Worm (Caenorhabditis elegans) whole organism, midembryonic: Measurements from ENCODE around the gene str-71.

Source experiments
- T22C8.4 ChIP-seq: fragments of 200-800 bp; sonication (Bioruptor generic); IDR thresholded peaks from 2 replicates; pipeline ENCODE4 v1.3.6; 2022; ENCODE audit warnings: missing genetic modification characterization, missing compliant biosample characterization
- cog-1 ChIP-seq: sonication (generic microtip); optimal IDR thresholded peaks from 2 replicates; lab custom pipeline; 2016; ENCODE audit warnings: missing genetic modification characterization, missing compliant biosample characterization
- flt-1 ChIP-seq: fragments of 200-800 bp; sonication (Bioruptor generic); IDR thresholded peaks from 2 replicates; pipeline ENCODE4 v1.3.6; 2022; ENCODE audit warnings: missing genetic modification characterization, missing compliant biosample characterization
- klf-2 ChIP-seq: fragments of 200-800 bp; sonication (Bioruptor generic); conservative IDR thresholded peaks from 2 replicates; pipeline ENCODE4 v1.3.6; 2022; ENCODE audit warnings: missing genetic modification reagents, missing genetic modification characterization, missing compliant biosample characterization
- med-1 ChIP-seq: sonication (generic microtip); optimal IDR thresholded peaks from 2 replicates; lab custom pipeline; 2017; ENCODE audit warnings: missing genetic modification characterization, mild to moderate bottlenecking, missing compliant biosample characterization, antibody characterized with exemption, missing genetic modification reagents; ENCODE audit not compliant: insufficient read depth
- ref-1 ChIP-seq: fragments of 200-800 bp; sonication (Bioruptor generic); conservative IDR thresholded peaks from 2 replicates; pipeline ENCODE4 v1.3.6; 2022; ENCODE audit warnings: missing genetic modification reagents, missing genetic modification characterization, missing compliant biosample characterization
- tab-1 ChIP-seq: fragments of 200-800 bp; sonication (Bioruptor generic); IDR thresholded peaks from 2 replicates; pipeline ENCODE4 v1.3.6; 2022; ENCODE audit warnings: missing genetic modification characterization, missing compliant biosample characterization
- ztf-23 ChIP-seq: fragments of 200-800 bp; sonication (Bioruptor generic); IDR thresholded peaks from 2 replicates; pipeline ENCODE4 v1.3.6; 2022; ENCODE audit warnings: missing genetic modification reagents, missing genetic modification characterization, missing compliant biosample characterization
- ztf-29 ChIP-seq: fragments of 200-800 bp; sonication (Bioruptor generic); IDR thresholded peaks from 2 replicates; pipeline ENCODE4 v1.3.6; 2022; ENCODE audit warnings: missing genetic modification reagents, missing genetic modification characterization, missing compliant biosample characterization

The str-71 gene

DNA sequence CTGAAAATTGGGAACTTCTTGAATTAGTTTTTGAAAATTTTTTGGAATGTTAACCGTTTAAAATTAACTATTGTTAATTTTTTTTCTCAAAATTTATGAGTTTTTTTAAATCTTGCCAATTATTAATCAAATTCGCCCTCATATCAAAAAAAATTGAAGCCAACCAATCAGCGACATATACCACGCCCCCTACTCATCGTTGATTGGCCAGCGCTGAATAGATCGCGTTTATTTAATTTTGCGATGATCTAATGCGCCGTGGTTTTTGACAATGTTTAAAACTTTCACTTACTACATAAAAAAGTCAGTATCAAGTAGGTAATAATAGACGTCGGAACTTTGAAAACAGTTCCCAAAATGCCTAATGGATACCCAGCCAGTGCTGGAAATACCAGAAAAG is 16.6 kb downstream of the str-71 start:
- no peak for TF ChIP-seq cog-1 (tag; lab: Kevin White, UChicago)
- no peak for TF ChIP-seq flt-1 (GFP tag; lab: Robert Waterston, UW)
- no peak for TF ChIP-seq T22C8.4 (GFP tag; lab: Robert Waterston, UW)
- TF ChIP-seq ref-1 (GFP tag; lab: Robert Waterston, UW), result no peak
- TF ChIP-seq ztf-23, result no peak
- TF ChIP-seq tab-1 (GFP tag; lab: Robert Waterston, UW), result no peak
- TF ChIP-seq klf-2 (GFP tag; lab: Robert Waterston, UW), result no peak
- no peak for TF ChIP-seq ztf-29 (GFP tag; lab: Robert Waterston, UW)
- TF ChIP-seq med-1 (GFP tag; lab: Kevin White, UChicago), result no peak

DNA sequence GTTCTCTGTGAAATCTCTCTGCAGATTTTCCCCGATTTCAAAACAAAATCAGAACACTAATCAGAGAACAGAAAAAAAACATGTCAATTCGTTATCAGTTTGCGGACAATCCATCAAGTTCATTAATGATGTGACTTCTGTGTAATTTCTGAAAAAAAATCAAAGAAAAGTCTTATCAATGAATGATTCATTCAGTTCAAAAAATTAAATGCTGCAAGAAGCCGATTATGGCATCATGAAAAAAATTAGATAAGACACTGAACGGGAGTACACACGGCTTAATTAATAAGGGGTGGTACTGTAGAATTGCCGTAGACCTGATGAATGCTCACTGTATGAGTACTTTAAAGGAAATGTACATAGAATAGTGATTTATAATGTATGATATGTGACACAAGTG is 22.9 kb downstream of the str-71 start:
- TF ChIP-seq med-1 (GFP tag; lab: Kevin White, UChicago), result no peak
- no peak for TF ChIP-seq ztf-29 (GFP tag; lab: Robert Waterston, UW)
- TF ChIP-seq ref-1 (GFP tag; lab: Robert Waterston, UW), result no peak
- no peak for TF ChIP-seq T22C8.4 (GFP tag; lab: Robert Waterston, UW)
- TF ChIP-seq tab-1 (GFP tag; lab: Robert Waterston, UW), result no peak
- no peak for TF ChIP-seq ztf-23
- no peak for TF ChIP-seq cog-1 (tag; lab: Kevin White, UChicago)
- no peak for TF ChIP-seq flt-1 (GFP tag; lab: Robert Waterston, UW)
- TF ChIP-seq klf-2 (GFP tag; lab: Robert Waterston, UW), result no peak

DNA sequence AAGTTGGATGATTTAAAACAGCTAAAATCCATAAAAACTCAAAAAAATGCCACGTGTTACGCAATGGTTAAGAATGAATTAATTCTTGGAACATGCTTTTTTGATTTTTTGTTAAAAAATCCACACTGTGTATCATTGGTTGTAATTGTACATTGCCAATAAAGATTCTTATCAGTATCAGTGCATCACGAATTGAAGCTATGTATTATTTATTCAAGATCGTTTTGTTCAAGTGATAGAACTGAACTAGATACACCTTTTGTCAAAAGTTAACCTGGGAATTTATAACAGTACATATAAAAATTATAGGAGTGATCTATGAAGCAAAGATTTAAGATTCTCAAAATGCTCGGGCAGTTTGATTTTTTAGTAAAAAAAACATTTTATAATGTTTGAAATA is 24.3 kb downstream of the str-71 start:
- TF ChIP-seq klf-2 (GFP tag; lab: Robert Waterston, UW) (no peak), med-1 (GFP tag; lab: Kevin White, UChicago) (no peak), T22C8.4 (GFP tag; lab: Robert Waterston, UW) (no peak), cog-1 (tag; lab: Kevin White, UChicago) (no peak), tab-1 (GFP tag; lab: Robert Waterston, UW) (no peak), ztf-29 (GFP tag; lab: Robert Waterston, UW) (no peak), ztf-23 (no peak), ref-1 (GFP tag; lab: Robert Waterston, UW) (no peak), flt-1 (GFP tag; lab: Robert Waterston, UW) (no peak)

DNA sequence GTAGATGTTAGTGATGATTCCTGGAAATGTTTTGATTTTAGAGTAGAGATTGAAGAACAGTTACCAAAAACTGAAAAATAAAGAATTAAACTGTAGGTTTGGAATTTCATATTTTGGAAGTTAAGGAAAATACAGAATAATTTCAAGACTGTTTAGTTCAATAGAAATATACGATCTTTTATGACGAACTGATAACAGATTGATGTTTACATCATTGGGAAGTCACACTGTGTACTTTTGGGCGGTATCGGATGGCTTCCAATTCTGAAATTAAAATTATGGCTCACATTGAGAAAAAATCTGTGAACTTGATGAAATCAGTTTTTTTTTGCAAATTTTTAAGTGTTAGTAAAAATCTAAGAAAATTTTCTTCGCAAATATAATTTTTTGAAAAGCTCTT is 26.5 kb downstream of the str-71 start, which contains the start of gene T26H5.8:
TSS of gene T26H5.8 (minus strand) at position 270 of the 400 bp plus-strand sequence.
- TF ChIP-seq T22C8.4 (GFP tag; lab: Robert Waterston, UW) (no peak), flt-1 (GFP tag; lab: Robert Waterston, UW) (no peak), tab-1 (GFP tag; lab: Robert Waterston, UW) (no peak), ztf-23 (no peak), ref-1 (GFP tag; lab: Robert Waterston, UW) (no peak), ztf-29 (GFP tag; lab: Robert Waterston, UW) (no peak), cog-1 (tag; lab: Kevin White, UChicago) (no peak), klf-2 (GFP tag; lab: Robert Waterston, UW) (no peak), med-1 (GFP tag; lab: Kevin White, UChicago) (no peak)

DNA sequence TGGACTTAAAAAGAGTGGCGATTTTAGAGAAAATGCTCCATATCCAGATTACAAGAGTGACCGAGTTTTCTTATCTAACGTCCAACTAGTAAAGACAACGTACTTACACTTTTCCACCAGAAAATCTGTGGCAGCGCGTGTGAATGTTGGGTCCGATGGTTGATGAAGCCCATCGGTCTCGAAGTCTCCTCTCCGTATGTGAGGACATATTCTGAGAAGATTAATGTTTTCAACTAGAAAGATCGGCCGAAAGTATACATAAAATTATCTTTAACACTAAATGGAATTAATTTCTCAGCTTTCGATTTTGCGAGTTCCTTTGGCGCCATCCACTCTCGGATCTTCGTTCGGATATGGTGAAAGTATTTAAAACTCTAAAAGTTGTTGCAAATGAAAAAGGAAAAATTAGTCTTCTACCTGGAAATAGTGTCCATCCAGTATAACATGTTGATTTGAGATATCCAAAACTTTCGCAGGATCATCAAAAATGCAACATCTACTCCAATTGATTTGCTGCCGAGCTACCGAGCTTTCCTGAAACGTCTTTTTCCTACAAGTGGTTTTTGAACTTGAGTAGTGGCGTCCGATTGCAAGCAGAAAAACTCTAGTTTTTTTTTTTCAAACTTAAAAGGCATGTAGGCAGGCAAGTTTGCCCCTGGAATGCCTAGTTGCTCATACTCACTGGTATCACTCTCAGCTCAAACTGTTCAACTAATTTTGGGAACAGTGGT is 27.5 kb downstream of the str-71 start:
- TF ChIP-seq ref-1 (GFP tag; lab: Robert Waterston, UW) (no peak), T22C8.4 (GFP tag; lab: Robert Waterston, UW) (no peak), ztf-29 (GFP tag; lab: Robert Waterston, UW) (no peak), med-1 (GFP tag; lab: Kevin White, UChicago) (no peak), ztf-23 (no peak), tab-1 (GFP tag; lab: Robert Waterston, UW) (no peak), klf-2 (GFP tag; lab: Robert Waterston, UW) (no peak), flt-1 (GFP tag; lab: Robert Waterston, UW) (no peak), cog-1 (tag; lab: Kevin White, UChicago) (no peak)

DNA sequence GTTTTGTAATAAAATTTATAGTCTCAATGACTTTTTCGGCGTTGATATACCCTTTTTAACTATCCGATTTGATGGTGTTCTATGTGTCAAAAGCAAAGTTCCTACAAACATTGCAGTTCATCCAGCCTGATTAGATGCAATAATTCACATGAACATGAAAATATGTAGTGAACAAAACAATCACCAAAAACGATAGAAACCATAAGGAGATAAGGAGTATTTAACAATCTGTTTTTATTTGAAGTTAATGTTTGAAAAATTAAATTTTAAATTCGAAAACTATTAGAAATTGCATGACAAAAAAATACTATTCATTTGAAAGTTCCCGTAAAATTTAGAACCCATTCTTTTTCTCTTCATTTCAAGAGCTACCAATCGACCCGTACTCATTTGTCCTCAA is 32.0 kb downstream of the str-71 start, which contains the start of gene fbxa-209:
TSS of gene fbxa-209 (minus strand) at position 101 of the 400 bp plus-strand sequence.
- TF ChIP-seq klf-2 (GFP tag; lab: Robert Waterston, UW) (no peak), ztf-29 (GFP tag; lab: Robert Waterston, UW) (no peak), med-1 (GFP tag; lab: Kevin White, UChicago) (no peak), tab-1 (GFP tag; lab: Robert Waterston, UW) (no peak), cog-1 (tag; lab: Kevin White, UChicago) (no peak), flt-1 (GFP tag; lab: Robert Waterston, UW) (no peak), ztf-23 (no peak)

DNA sequence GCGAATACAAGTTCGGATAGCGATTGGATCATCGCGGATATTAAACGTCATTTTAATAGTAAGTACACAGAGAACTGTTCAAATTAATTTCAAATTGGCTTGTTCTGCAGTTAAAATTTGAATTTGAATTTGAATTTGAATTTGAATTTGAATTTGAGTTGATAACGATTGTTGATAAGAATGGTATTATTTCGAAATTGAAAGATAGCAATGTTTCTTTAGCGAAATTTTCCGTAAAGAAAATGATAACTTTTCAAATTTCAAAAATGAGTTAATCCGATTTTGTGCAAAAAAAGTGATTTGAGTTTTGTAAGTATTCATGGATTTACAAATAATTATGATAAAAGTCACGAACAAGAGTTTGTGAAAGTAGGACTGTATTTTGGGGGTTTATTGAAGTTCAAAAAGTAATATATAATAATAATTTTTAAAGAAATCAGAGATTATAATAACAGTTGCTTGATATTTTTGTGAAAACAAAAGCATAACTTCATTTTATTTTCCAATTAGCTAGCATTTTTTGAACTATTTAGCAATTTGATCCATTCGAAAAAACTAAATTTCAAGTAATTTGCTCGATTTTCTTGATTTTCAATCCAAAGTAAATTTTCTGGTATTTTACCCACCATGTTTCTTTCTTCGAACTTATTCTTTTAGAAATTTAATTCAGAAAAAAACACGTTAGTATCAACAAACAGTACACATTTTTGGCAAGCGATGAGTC is 33.5 kb downstream of the str-71 start, which contains the start of gene Y36E3A.2:
TSS of gene Y36E3A.2 (plus strand) at position 674 of the 724 bp plus-strand sequence.
- TF ChIP-seq med-1 (GFP tag; lab: Kevin White, UChicago) (no peak), tab-1 (GFP tag; lab: Robert Waterston, UW) (no peak), ref-1 (GFP tag; lab: Robert Waterston, UW) (no peak), flt-1 (GFP tag; lab: Robert Waterston, UW) (no peak), cog-1 (tag; lab: Kevin White, UChicago) (no peak), T22C8.4 (GFP tag; lab: Robert Waterston, UW) (no peak), ztf-23 (no peak), ztf-29 (GFP tag; lab: Robert Waterston, UW) (no peak), klf-2 (GFP tag; lab: Robert Waterston, UW) (no peak)

DNA sequence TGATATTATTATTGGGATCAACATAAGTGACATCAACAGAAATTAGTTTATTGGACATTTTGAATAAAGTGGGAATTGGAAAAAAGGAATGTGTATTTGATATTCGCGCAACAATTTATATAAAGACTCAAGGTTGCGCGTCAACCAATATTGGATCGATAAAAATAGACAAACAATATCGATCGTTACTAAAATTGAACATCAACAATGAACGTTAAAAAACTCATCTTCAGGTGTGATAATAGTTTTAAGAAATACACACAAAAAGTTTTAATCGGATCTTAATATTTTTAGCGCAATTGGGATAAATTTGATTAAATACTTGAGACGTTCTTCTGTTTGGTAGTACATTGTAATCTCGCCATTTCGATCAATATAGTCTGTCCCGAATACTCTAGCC is 35.4 kb downstream of the str-71 start, which contains the start of gene fbxa-104:
TSS of gene fbxa-104 (minus strand) at position 83 of the 400 bp plus-strand sequence.
- no peak for TF ChIP-seq cog-1 (tag; lab: Kevin White, UChicago)
- TF ChIP-seq med-1 (GFP tag; lab: Kevin White, UChicago), result no peak
- no peak for TF ChIP-seq ztf-23
- TF ChIP-seq ztf-29 (GFP tag; lab: Robert Waterston, UW), result no peak
